Worm (Caenorhabditis elegans) whole organism, L4 larva: ENCODE results near the gene F59A1.15.

Experiments
- D1046.2 ChIP-seq: fragments of 200-800 bp; sonication (Bioruptor generic); IDR thresholded peaks from 2 replicates; pipeline ENCODE4 v1.3.6; 2022; ENCODE audit warnings: missing genetic modification characterization, missing compliant biosample characterization
- F10B5.3 ChIP-seq: sonication (generic microtip); optimal IDR thresholded peaks from 2 replicates; lab custom pipeline; 2016; ENCODE audit warnings: mild to moderate bottlenecking, missing genetic modification characterization, missing compliant biosample characterization
- T20F7.1 ChIP-seq: fragments of 200-800 bp; sonication (Bioruptor generic); optimal IDR thresholded peaks from 2 replicates; lab custom pipeline; 2018; ENCODE audit warnings: mild to moderate bottlenecking, missing genetic modification characterization, missing compliant biosample characterization
- T26A8.4 ChIP-seq: fragments of 200-800 bp; sonication (Bioruptor generic); IDR thresholded peaks from 2 replicates; pipeline ENCODE4 v1.3.6; 2022; ENCODE audit warnings: missing genetic modification characterization, missing compliant biosample characterization
- Y5F2A.4 ChIP-seq: fragments of 200-800 bp; sonication (Bioruptor generic); optimal IDR thresholded peaks from 2 replicates; lab custom pipeline; 2018; ENCODE audit warnings: mild to moderate bottlenecking, missing genetic modification characterization, missing compliant biosample characterization
- aha-1 ChIP-seq: fragments of 150-350 bp; peaks from one replicate; lab custom pipeline; 2014; ENCODE audit warnings: missing biosample characterization, missing genetic modification characterization
- attf-4 ChIP-seq: sonication (generic microtip); optimal IDR thresholded peaks from 3 replicates; lab custom pipeline; 2017; ENCODE audit warnings: missing biosample characterization, missing genetic modification characterization
- ceh-44 ChIP-seq: fragments of 200-800 bp; sonication (Bioruptor generic); IDR thresholded peaks from 2 replicates; pipeline ENCODE4 v1.3.6; 2022; ENCODE audit warnings: missing genetic modification reagents, missing genetic modification characterization, missing compliant biosample characterization
- ces-1 ChIP-seq: fragments of 150-350 bp; sonication (generic microtip); optimal IDR thresholded peaks from 4 replicates; lab custom pipeline; 2014; ENCODE audit warnings: missing biosample characterization, missing genetic modification reagents, missing genetic modification characterization
- ctbp-1 ChIP-seq: fragments of 200-800 bp; sonication (Bioruptor generic); IDR thresholded peaks from 2 replicates; pipeline ENCODE4 v1.3.6; 2022; ENCODE audit warnings: missing genetic modification reagents, missing genetic modification characterization, missing compliant biosample characterization
- daf-16 ChIP-seq, 3 experiments: sonication (generic microtip); optimal IDR thresholded peaks; 2 replicates each; lab custom pipeline; 2016 to 2017; ENCODE audit warnings: missing genetic modification characterization in 3 of 3, missing genetic modification reagents in 3 of 3, mild to moderate bottlenecking in 2 of 3, missing compliant biosample characterization in 2 of 3, missing biosample characterization in 1 of 3, moderate library complexity in 1 of 3
- dmd-6 ChIP-seq: fragments of 200-800 bp; sonication (Bioruptor generic); IDR thresholded peaks from 2 replicates; pipeline ENCODE4 v1.3.6; 2022; ENCODE audit warnings: missing genetic modification reagents, missing genetic modification characterization, missing compliant biosample characterization
- dmd-9 ChIP-seq: fragments of 200-800 bp; sonication (Bioruptor generic); IDR thresholded peaks from 2 replicates; pipeline ENCODE4 v1.3.6; 2022; ENCODE audit warnings: missing genetic modification reagents, missing genetic modification characterization, missing compliant biosample characterization
- duxl-1 ChIP-seq: sonication (generic microtip); optimal IDR thresholded peaks from 2 replicates; lab custom pipeline; 2016; ENCODE audit warnings: mild to moderate bottlenecking, missing genetic modification characterization, moderate library complexity, missing compliant biosample characterization; ENCODE audit not compliant: poor library complexity
- fos-1 ChIP-seq: fragments of 150-350 bp; optimal IDR thresholded peaks from 2 replicates; lab custom pipeline; 2014; ENCODE audit warnings: missing biosample characterization, missing genetic modification characterization
- gei-8 ChIP-seq: fragments of 200-800 bp; sonication (Bioruptor generic); optimal IDR thresholded peaks from 2 replicates; lab custom pipeline; 2018; ENCODE audit warnings: mild to moderate bottlenecking, missing genetic modification characterization, missing compliant biosample characterization
- hlh-11 ChIP-seq: fragments of 200-800 bp; sonication (Bioruptor generic); optimal IDR thresholded peaks from 2 replicates; lab custom pipeline; 2018; ENCODE audit warnings: mild to moderate bottlenecking, missing genetic modification characterization, missing compliant biosample characterization
- hmg-1.1 ChIP-seq: fragments of 200-800 bp; sonication (Bioruptor generic); IDR thresholded peaks from 2 replicates; pipeline ENCODE4 v1.3.6; 2022; ENCODE audit warnings: missing genetic modification reagents, missing genetic modification characterization, missing compliant biosample characterization
- lim-7 ChIP-seq: fragments of 200-800 bp; sonication (Bioruptor generic); IDR thresholded peaks from 2 replicates; pipeline ENCODE4 v1.3.6; 2022; ENCODE audit warnings: missing genetic modification characterization, missing compliant biosample characterization
- lin-1 ChIP-seq: fragments of 200-800 bp; sonication (Bioruptor generic); IDR thresholded peaks from 2 replicates; pipeline ENCODE4 v1.3.6; 2022; ENCODE audit warnings: missing genetic modification reagents, missing genetic modification characterization, missing compliant biosample characterization
- lin-13 ChIP-seq: fragments of 150-350 bp; optimal IDR thresholded peaks from 2 replicates; lab custom pipeline; 2014; ENCODE audit warnings: missing biosample characterization, missing genetic modification reagents, missing genetic modification characterization
- madf-5 ChIP-seq, 2 experiments: fragments of 200-800 bp; sonication (Bioruptor generic); IDR thresholded peaks; 2 replicates each; pipeline ENCODE4 v1.3.6; 2022; ENCODE audit warnings: missing compliant biosample characterization in 2 of 2, missing genetic modification characterization in 2 of 2
- mdl-1 ChIP-seq, 2 experiments: fragments of 150-350 bp in 1 of 2; sonication (generic microtip) in 1 of 2; optimal IDR thresholded peaks; 2 replicates each; lab custom pipeline; 2014 to 2017; ENCODE audit warnings: missing biosample characterization in 2 of 2, missing genetic modification characterization in 2 of 2
- mdt-29 ChIP-seq: fragments of 200-800 bp; sonication (Bioruptor generic); IDR thresholded peaks from 2 replicates; pipeline ENCODE4 v1.3.6; 2022; ENCODE audit warnings: missing genetic modification reagents, missing genetic modification characterization, missing compliant biosample characterization
- nhr-10 ChIP-seq: fragments of 150-350 bp; optimal IDR thresholded peaks from 2 replicates; lab custom pipeline; 2014; ENCODE audit warnings: missing biosample characterization, missing genetic modification characterization
- nhr-102 ChIP-seq: sonication (generic microtip); optimal IDR thresholded peaks from 2 replicates; lab custom pipeline; 2016; ENCODE audit warnings: mild to moderate bottlenecking, missing genetic modification characterization, moderate library complexity, missing compliant biosample characterization
- nhr-237 ChIP-seq: sonication (generic microtip); optimal IDR thresholded peaks from 2 replicates; lab custom pipeline; 2017; ENCODE audit warnings: missing biosample characterization, missing genetic modification characterization
- nhr-28 ChIP-seq: fragments of 150-350 bp; optimal IDR thresholded peaks from 2 replicates; lab custom pipeline; 2014; ENCODE audit warnings: missing biosample characterization, missing genetic modification characterization
- nhr-41 ChIP-seq: fragments of 200-800 bp; sonication (Bioruptor generic); IDR thresholded peaks from 2 replicates; pipeline ENCODE4 v1.3.6; 2022; ENCODE audit warnings: missing genetic modification reagents, missing genetic modification characterization, missing compliant biosample characterization
- nhr-6 ChIP-seq: fragments of 150-350 bp; optimal IDR thresholded peaks from 2 replicates; lab custom pipeline; 2014; ENCODE audit warnings: missing biosample characterization, missing genetic modification characterization
- php-3 ChIP-seq: fragments of 200-800 bp; sonication (Bioruptor generic); IDR thresholded peaks from 2 replicates; pipeline ENCODE4 v1.3.6; 2022; ENCODE audit warnings: missing genetic modification reagents, missing genetic modification characterization, missing compliant biosample characterization
- pqm-1 ChIP-seq: sonication (generic microtip); optimal IDR thresholded peaks from 2 replicates; lab custom pipeline; 2017; ENCODE audit warnings: missing biosample characterization, missing genetic modification characterization
- rbr-2 ChIP-seq: sonication (generic microtip); optimal IDR thresholded peaks from 2 replicates; lab custom pipeline; 2016; ENCODE audit warnings: missing genotype, missing genetic modification characterization, missing compliant biosample characterization
- sdz-12 ChIP-seq: fragments of 200-800 bp; sonication (Bioruptor generic); optimal IDR thresholded peaks from 2 replicates; lab custom pipeline; 2018; ENCODE audit warnings: mild to moderate bottlenecking, missing genetic modification characterization, missing compliant biosample characterization
- set-16 ChIP-seq: fragments of 200-800 bp; sonication (Bioruptor generic); IDR thresholded peaks from 2 replicates; pipeline ENCODE4 v1.3.6; 2022; ENCODE audit warnings: missing genetic modification reagents, missing genetic modification characterization, missing compliant biosample characterization
- skn-1 ChIP-seq: fragments of 150-350 bp; optimal IDR thresholded peaks from 2 replicates; lab custom pipeline; 2014; ENCODE audit warnings: missing biosample characterization, missing genetic modification characterization
- snpc-1.2 ChIP-seq: fragments of 200-800 bp; sonication (Bioruptor generic); IDR thresholded peaks from 2 replicates; pipeline ENCODE4 v1.3.6; 2022; ENCODE audit warnings: missing genetic modification reagents, missing genetic modification characterization, missing compliant biosample characterization
- snpc-4 ChIP-seq: fragments of 150-350 bp; optimal IDR thresholded peaks from 2 replicates; lab custom pipeline; 2014; ENCODE audit warnings: missing biosample characterization, missing genetic modification characterization
- spr-3 ChIP-seq: fragments of 200-800 bp; sonication (Bioruptor generic); optimal IDR thresholded peaks from 2 replicates; lab custom pipeline; 2018; ENCODE audit warnings: mild to moderate bottlenecking, missing genetic modification characterization, missing compliant biosample characterization
- tra-1 ChIP-seq: fragments of 200-800 bp; sonication (Bioruptor generic); IDR thresholded peaks from 2 replicates; pipeline ENCODE4 v1.3.6; 2022; ENCODE audit warnings: missing genetic modification reagents, missing genetic modification characterization, missing compliant biosample characterization
- unc-39 ChIP-seq: sonication (generic microtip); optimal IDR thresholded peaks from 2 replicates; lab custom pipeline; 2017; ENCODE audit warnings: missing biosample characterization, missing genetic modification characterization
- unc-62 ChIP-seq, 3 experiments: fragments of 150-350 bp in 1 of 3; sonication (generic microtip); optimal IDR thresholded peaks in 2 of 3; peaks in 1 of 3; 1 replicate in 1 of 3; 2 replicates in 2 of 3; lab custom pipeline; 2014 to 2017; ENCODE audit warnings: missing biosample characterization in 3 of 3, missing genetic modification characterization in 3 of 3, missing genetic modification reagents in 3 of 3, missing genotype in 1 of 3
- vab-7 ChIP-seq: fragments of 200-800 bp; sonication (Bioruptor generic); IDR thresholded peaks from 2 replicates; pipeline ENCODE4 v1.3.6; 2022; ENCODE audit warnings: missing genetic modification reagents, missing genetic modification characterization, missing compliant biosample characterization
- zag-1 ChIP-seq: fragments of 150-350 bp; optimal IDR thresholded peaks from 2 replicates; lab custom pipeline; 2014; ENCODE audit warnings: missing biosample characterization, missing genetic modification characterization
- zip-2 ChIP-seq: fragments of 150-350 bp; optimal IDR thresholded peaks from 2 replicates; lab custom pipeline; 2014; ENCODE audit warnings: missing biosample characterization, missing genetic modification characterization
- ztf-11 ChIP-seq: fragments of 150-350 bp; optimal IDR thresholded peaks from 2 replicates; lab custom pipeline; 2014; ENCODE audit warnings: missing biosample characterization, missing genetic modification characterization

The F59A1.15 gene

ce11 chrV:17662260-17662659 is 21.4 kb downstream of the F59A1.15 start:
- TF ChIP-seq php-3 (GFP tag; lab: Robert Waterston, UW) (peak; percentile 65; the same call in 1 of the 2 replicates), unc-39 (no peak), nhr-28 (tag; lab: Kevin White, UChicago) (peak; percentile 58), tra-1 (0 out of 2 replicates have a peak, but pooled peaks have one; percentile 34), pqm-1 (tag; lab: Kevin White, UChicago) (peak; percentile 82), nhr-237 (tag; lab: Kevin White, UChicago) (no peak), aha-1 (tag; lab: Kevin White, UChicago) (peak; percentile 40), nhr-6 (tag; lab: Kevin White, UChicago) (no peak), hlh-11 (tag; lab: Kevin White, UChicago) (peak; percentile 57), attf-4 (tag; lab: Kevin White, UChicago) (no peak), ces-1 (GFP tag; lab: Kevin White, UChicago) (no peak), dmd-6 (GFP tag; lab: Robert Waterston, UW) (peak; percentile 86), daf-16 (GFP tag; optimal IDR thresholded peaks at IDR 0.05; lab: Kevin White, UChicago) (no peak), daf-16 (tag; optimal IDR thresholded peaks at IDR 0.05; lab: Kevin White, UChicago) (peak; percentile 92)
- TF ChIP-seq, all 104 proteins: peak for 8

ce11 chrV:17660003-17660402 is 23.7 kb downstream of the F59A1.15 start, which contains the start of gene dgat-2:
Gene dgat-2 (plus strand): TSS chrV:17660303.
- TF ChIP-seq zag-1 (no peak), set-16 (GFP tag; lab: Robert Waterston, UW) (peak; percentile 66), aha-1 (tag; lab: Kevin White, UChicago) (peak; percentile 19)
- TF ChIP-seq, all 104 proteins: peak for 2

- no peak for TF ChIP-seq zag-1
- no peak for TF ChIP-seq T20F7.1 (GFP tag; lab: Kevin White, UChicago)
- peak; percentile 75 for TF ChIP-seq lin-1 (GFP tag; lab: Robert Waterston, UW)
- TF ChIP-seq spr-3 (GFP tag; lab: Kevin White, UChicago) = no peak
- no peak for TF ChIP-seq nhr-41 (GFP tag; lab: Robert Waterston, UW)
- no peak for TF ChIP-seq skn-1 (tag; lab: Kevin White, UChicago)
- no peak for TF ChIP-seq fos-1
- TF ChIP-seq vab-7 (GFP tag; lab: Robert Waterston, UW) = no peak
- TF ChIP-seq mdl-1 (tag; optimal IDR thresholded peaks at IDR 0.05; lab: Kevin White, UChicago) = peak in 1 of 2 experiments; percentile 32
- peak; percentile 78 for TF ChIP-seq nhr-102 (tag; lab: Kevin White, UChicago)
- TF ChIP-seq lim-7 (GFP tag; lab: Robert Waterston, UW) = no peak
- TF ChIP-seq sdz-12 (GFP tag; lab: Kevin White, UChicago) = no peak
- TF ChIP-seq mdt-29 (GFP tag; lab: Robert Waterston, UW) = no peak
- TF ChIP-seq F10B5.3 (tag; lab: Kevin White, UChicago) = no peak
- no peak for TF ChIP-seq ctbp-1
- TF ChIP-seq rbr-2 (tag; lab: Kevin White, UChicago) = no peak
- no peak for TF ChIP-seq madf-5 (GFP tag; IDR thresholded peaks at IDR 0.05; lab: Robert Waterston, UW)
- TF ChIP-seq nhr-28 (tag; lab: Kevin White, UChicago) = peak; percentile 94
- no peak for TF ChIP-seq duxl-1
- no peak for TF ChIP-seq ces-1 (GFP tag; lab: Kevin White, UChicago)
- peak; percentile 66 for TF ChIP-seq nhr-6 (tag; lab: Kevin White, UChicago)
- no peak for TF ChIP-seq zip-2 (tag; lab: Kevin White, UChicago)
- TF ChIP-seq snpc-1.2 = no peak
- TF ChIP-seq nhr-10 (tag; lab: Kevin White, UChicago) = peak; percentile 48
- no peak for TF ChIP-seq unc-62 (GFP tag; optimal IDR thresholded peaks at IDR 0.05 in 1 of 2; lab: Kevin White, UChicago)
- no peak for TF ChIP-seq unc-62 (tag; optimal IDR thresholded peaks at IDR 0.05; lab: Kevin White, UChicago)
- no peak for TF ChIP-seq ztf-11
- TF ChIP-seq dmd-9 (GFP tag; lab: Robert Waterston, UW) = no peak
- no peak for TF ChIP-seq T26A8.4 (GFP tag; lab: Robert Waterston, UW)
- TF ChIP-seq tra-1 = peak; percentile 64; the same call in 1 of the 2 replicates
- no peak for TF ChIP-seq gei-8 (GFP tag; lab: Kevin White, UChicago)
- TF ChIP-seq lin-13 = peak; percentile 16
- TF ChIP-seq hlh-11 (tag; lab: Kevin White, UChicago) = peak; percentile 89
- TF ChIP-seq hmg-1.1 (GFP tag; lab: Robert Waterston, UW) = no peak
- TF ChIP-seq nhr-237 (tag; lab: Kevin White, UChicago) = no peak
- no peak for TF ChIP-seq ceh-44 (GFP tag; lab: Robert Waterston, UW)
- no peak for TF ChIP-seq D1046.2 (GFP tag; lab: Robert Waterston, UW)
- TF ChIP-seq php-3 (GFP tag; lab: Robert Waterston, UW) = peak; percentile 85
- no peak for TF ChIP-seq snpc-4 (tag; lab: Kevin White, UChicago)
- no peak for TF ChIP-seq Y5F2A.4
- peak; percentile 97 for TF ChIP-seq pqm-1 (tag; lab: Kevin White, UChicago)
Measured at ce11 chrV:17659228-17659627, 24.4 kb downstream of the F59A1.15 start, which contains the start of gene fbxa-108. Gene fbxa-108 (minus strand): TSS chrV:17659385.
